Fruit fly (Drosophila melanogaster) whole organism, embryonic: ENCODE measurements around the gene CCAP.

Source experiments
- Blimp-1 ChIP-seq: fragments of 200-800 bp; sonication (Bioruptor generic); optimal IDR thresholded peaks from 3 replicates; lab custom pipeline; 2018; ENCODE audit warnings: missing biosample characterization, missing genetic modification characterization, mild to moderate bottlenecking, moderate library complexity, missing genetic modification reagents
- Bteb2 ChIP-seq: fragments of 200-800 bp; sonication (Bioruptor generic); optimal IDR thresholded peaks from 2 replicates; lab custom pipeline; 2016; ENCODE audit warnings: missing biosample characterization, missing genetic modification characterization
- CG11560 ChIP-seq: fragments of 200-800 bp; sonication (Bioruptor generic); IDR thresholded peaks from 3 replicates; pipeline ENCODE4 v1.3.6; 2022; ENCODE audit warnings: missing biosample characterization, missing genetic modification characterization
- CG13894 ChIP-seq: fragments of 200-800 bp; sonication (Bioruptor generic); optimal IDR thresholded peaks from 3 replicates; lab custom pipeline; 2018; ENCODE audit warnings: missing biosample characterization, mild to moderate bottlenecking, missing genetic modification characterization, moderate library complexity
- CG14860 ChIP-seq: fragments of 200-800 bp; sonication (Bioruptor generic); IDR thresholded peaks from 3 replicates; pipeline ENCODE4 v1.3.6; 2022; ENCODE audit warnings: missing biosample characterization, missing genetic modification characterization; ENCODE audit not compliant: partially characterized antibody
- CG15073 ChIP-seq: fragments of 200-800 bp; sonication (Bioruptor generic); optimal IDR thresholded peaks from 2 replicates; lab custom pipeline; 2016; ENCODE audit warnings: missing biosample characterization, missing genetic modification characterization
- CG15514 ChIP-seq: fragments of 200-800 bp; sonication (Bioruptor generic); optimal IDR thresholded peaks from 3 replicates; lab custom pipeline; 2017; ENCODE audit warnings: missing biosample characterization, missing genetic modification characterization, mild to moderate bottlenecking, moderate library complexity, missing genetic modification reagents
- CG17186 ChIP-seq: fragments of 200-800 bp; sonication (Bioruptor generic); optimal IDR thresholded peaks from 3 replicates; lab custom pipeline; 2017; ENCODE audit warnings: missing biosample characterization, missing genetic modification reagents, missing genetic modification characterization
- CG17328 ChIP-seq: fragments of 200-800 bp; sonication (Bioruptor generic); IDR thresholded peaks from 2 replicates; pipeline ENCODE4 v1.3.6; 2022; ENCODE audit warnings: missing biosample characterization, missing genetic modification characterization
- CG18011 ChIP-seq: fragments of 200-800 bp; sonication (Bioruptor generic); optimal IDR thresholded peaks from 2 replicates; lab custom pipeline; 2017; ENCODE audit warnings: missing biosample characterization, missing genetic modification characterization, mild to moderate bottlenecking, moderate library complexity, missing genotype
- CG18262 ChIP-seq: fragments of 200-800 bp; optimal IDR thresholded peaks from 3 replicates; lab custom pipeline; 2019; ENCODE audit warnings: missing biosample characterization, mild to moderate bottlenecking, missing genetic modification characterization, moderate library complexity
- CG2120 ChIP-seq: fragments of 200-800 bp; sonication (Bioruptor generic); optimal IDR thresholded peaks from 3 replicates; lab custom pipeline; 2016; ENCODE audit warnings: missing biosample characterization, missing genetic modification characterization
- CG32772 ChIP-seq: fragments of 200-800 bp; sonication (Bioruptor generic); IDR thresholded peaks from 2 replicates; pipeline ENCODE4 v1.3.6; 2022; ENCODE audit warnings: missing biosample characterization, missing genetic modification characterization
- CG34224 ChIP-seq: fragments of 200-800 bp; sonication (Bioruptor generic); IDR thresholded peaks from 3 replicates; pipeline ENCODE4 v1.3.6; 2022; ENCODE audit warnings: missing biosample characterization, missing genetic modification characterization; ENCODE audit not compliant: partially characterized antibody
- CG3847 ChIP-seq: fragments of 200-800 bp; sonication (Bioruptor generic); IDR thresholded peaks from 2 replicates; pipeline ENCODE4 v1.3.6; 2022; ENCODE audit warnings: missing biosample characterization, missing genetic modification characterization
- CG3995 ChIP-seq: fragments of 200-800 bp; sonication (Bioruptor generic); optimal IDR thresholded peaks from 3 replicates; lab custom pipeline; 2016; ENCODE audit warnings: missing biosample characterization, missing genetic modification characterization
- CG42726 ChIP-seq: fragments of 200-800 bp; sonication (Bioruptor generic); IDR thresholded peaks from 2 replicates; pipeline ENCODE4 v1.3.6; 2022; ENCODE audit warnings: missing biosample characterization, missing genetic modification characterization; ENCODE audit not compliant: partially characterized antibody
- CG4617 ChIP-seq: fragments of 200-800 bp; sonication (Bioruptor generic); optimal IDR thresholded peaks from 3 replicates; lab custom pipeline; 2016; ENCODE audit warnings: missing biosample characterization, missing genetic modification characterization, borderline replicate concordance
- CG7556 ChIP-seq: fragments of 200-800 bp; sonication (Bioruptor generic); optimal IDR thresholded peaks from 2 replicates; lab custom pipeline; 2017; ENCODE audit warnings: missing biosample characterization, mild to moderate bottlenecking, missing genetic modification characterization
- CG9609 ChIP-seq: fragments of 200-800 bp; sonication (Bioruptor generic); optimal IDR thresholded peaks from 3 replicates; lab custom pipeline; 2016; ENCODE audit warnings: missing biosample characterization, missing genetic modification characterization
- Camta ChIP-seq: fragments of 200-800 bp; sonication (Bioruptor generic); optimal IDR thresholded peaks from 2 replicates; lab custom pipeline; 2016; ENCODE audit warnings: missing biosample characterization, missing genetic modification characterization
- Doc2 ChIP-seq: fragments of 200-800 bp; sonication (Bioruptor generic); IDR thresholded peaks from 2 replicates; pipeline ENCODE4 v1.3.6; 2022; ENCODE audit warnings: missing biosample characterization, missing genetic modification characterization
- Ets97D ChIP-seq: fragments of 200-800 bp; sonication (Bioruptor generic); optimal IDR thresholded peaks from 3 replicates; lab custom pipeline; 2016; ENCODE audit warnings: missing biosample characterization, missing genetic modification characterization
- HLHmδ ChIP-seq: fragments of 200-800 bp; sonication (Bioruptor generic); optimal IDR thresholded peaks from 2 replicates; lab custom pipeline; 2018; ENCODE audit warnings: missing biosample characterization, mild to moderate bottlenecking, missing genetic modification characterization, moderate library complexity
- HmgZ ChIP-seq: fragments of 200-800 bp; sonication (Bioruptor generic); optimal IDR thresholded peaks from 2 replicates; lab custom pipeline; 2018; ENCODE audit warnings: missing biosample characterization, mild to moderate bottlenecking, missing genetic modification characterization
- Hsf ChIP-seq: fragments of 200-800 bp; sonication (Bioruptor generic); optimal IDR thresholded peaks from 3 replicates; lab custom pipeline; 2016; ENCODE audit warnings: missing biosample characterization, missing genetic modification characterization
- MBD-R2 ChIP-seq: fragments of 200-800 bp; sonication (Bioruptor generic); IDR thresholded peaks from 2 replicates; pipeline ENCODE4 v1.3.6; 2022; ENCODE audit warnings: missing biosample characterization, missing genetic modification characterization
- MESR4 ChIP-seq: fragments of 200-800 bp; sonication (Bioruptor generic); optimal IDR thresholded peaks from 2 replicates; lab custom pipeline; 2018; ENCODE audit warnings: missing biosample characterization, mild to moderate bottlenecking, missing genetic modification characterization, moderate library complexity
- Med ChIP-seq: fragments of 200-800 bp; sonication (Bioruptor generic); peaks from one replicate; lab custom pipeline; 2016; ENCODE audit warnings: missing biosample characterization, missing genetic modification characterization, mild to moderate bottlenecking, inconsistent platforms, moderate library complexity
- Optix ChIP-seq: fragments of 200-800 bp; sonication (Bioruptor generic); IDR thresholded peaks from 3 replicates; pipeline ENCODE4 v1.3.6; 2022; ENCODE audit warnings: missing biosample characterization, missing genetic modification characterization
- Scr ChIP-seq: fragments of 200-800 bp; sonication (Bioruptor generic); IDR thresholded peaks from 2 replicates; pipeline ENCODE4 v1.3.6; 2022; ENCODE audit warnings: missing biosample characterization, missing genetic modification characterization; ENCODE audit not compliant: partially characterized antibody
- Tbp ChIP-seq: fragments of >200 bp; optimal IDR thresholded peaks from 2 replicates; lab custom pipeline; 2018; ENCODE audit warnings: missing biosample characterization, missing genetic modification characterization
- Vsx1 ChIP-seq: fragments of 200-800 bp; sonication (Bioruptor generic); optimal IDR thresholded peaks from 2 replicates; lab custom pipeline; 2017; ENCODE audit warnings: missing biosample characterization, mild to moderate bottlenecking, missing genetic modification characterization, missing genetic modification reagents
- YL-1 ChIP-seq: fragments of 200-800 bp; sonication (Bioruptor generic); optimal IDR thresholded peaks from 3 replicates; lab custom pipeline; 2017; ENCODE audit warnings: missing biosample characterization, mild to moderate bottlenecking, missing genetic modification characterization
- ab ChIP-seq: fragments of 200-800 bp; sonication (Bioruptor generic); optimal IDR thresholded peaks from 2 replicates; lab custom pipeline; 2016; ENCODE audit warnings: missing biosample characterization, missing genetic modification characterization
- ap ChIP-seq: fragments of 200-800 bp; sonication (Bioruptor generic); IDR thresholded peaks from 2 replicates; pipeline ENCODE4 v1.3.6; 2022; ENCODE audit warnings: missing biosample characterization, missing genetic modification characterization
- bbx ChIP-seq: fragments of 200-800 bp; sonication (Bioruptor generic); IDR thresholded peaks from 2 replicates; pipeline ENCODE4 v1.3.6; 2022; ENCODE audit warnings: missing biosample characterization, missing genetic modification characterization; ENCODE audit not compliant: partially characterized antibody
- bcd ChIP-seq: fragments of 200-800 bp; sonication (Bioruptor generic); optimal IDR thresholded peaks from 2 replicates; lab custom pipeline; 2017; ENCODE audit warnings: missing biosample characterization, mild to moderate bottlenecking, missing genetic modification characterization
- chinmo ChIP-seq: fragments of 200-800 bp; sonication (Bioruptor generic); IDR thresholded peaks from 4 replicates; pipeline ENCODE4 v1.3.6; 2022; ENCODE audit warnings: missing biosample characterization, missing genetic modification characterization; ENCODE audit not compliant: partially characterized antibody
- ewg ChIP-seq: fragments of 200-800 bp; sonication (Bioruptor generic); optimal IDR thresholded peaks from 3 replicates; lab custom pipeline; 2017; ENCODE audit warnings: mild to moderate bottlenecking, missing biosample characterization, missing genetic modification reagents, missing genetic modification characterization
- ham ChIP-seq: fragments of 200-800 bp; sonication (Bioruptor generic); IDR thresholded peaks from 2 replicates; pipeline ENCODE4 v1.3.6; 2022; ENCODE audit warnings: missing biosample characterization, missing genetic modification characterization
- knrl ChIP-seq: fragments of 200-800 bp; sonication (Bioruptor generic); IDR thresholded peaks from 3 replicates; pipeline ENCODE4 v1.3.6; 2022; ENCODE audit warnings: missing biosample characterization, missing genetic modification characterization; ENCODE audit not compliant: partially characterized antibody
- lab ChIP-seq: fragments of 200-800 bp; sonication (Bioruptor generic); optimal IDR thresholded peaks from 3 replicates; lab custom pipeline; 2017; ENCODE audit warnings: missing biosample characterization, missing genetic modification characterization, mild to moderate bottlenecking, moderate library complexity, missing genetic modification reagents
- nmo ChIP-seq: fragments of 200-800 bp; sonication (Bioruptor generic); optimal IDR thresholded peaks from 2 replicates; lab custom pipeline; 2018; ENCODE audit warnings: missing biosample characterization, mild to moderate bottlenecking, missing genetic modification characterization, moderate library complexity
- row ChIP-seq: fragments of 200-800 bp; sonication (Bioruptor generic); IDR thresholded peaks from 3 replicates; pipeline ENCODE4 v1.3.6; 2022; ENCODE audit warnings: missing biosample characterization, missing genetic modification characterization
- sens ChIP-seq: fragments of 200-800 bp; sonication (Bioruptor generic); peaks from one replicate; lab custom pipeline; 2016; ENCODE audit warnings: missing biosample characterization, missing genetic modification characterization
- unc-4 ChIP-seq: fragments of 200-800 bp; sonication (Bioruptor generic); IDR thresholded peaks from 2 replicates; pipeline ENCODE4 v1.3.6; 2022; ENCODE audit warnings: missing biosample characterization, missing genetic modification characterization; ENCODE audit not compliant: partially characterized antibody
- vvl ChIP-seq: fragments of 200-800 bp; sonication (Bioruptor generic); IDR thresholded peaks from 2 replicates; pipeline ENCODE4 v1.3.6; 2022; ENCODE audit warnings: missing biosample characterization, missing genetic modification characterization
- zfh1 ChIP-seq: fragments of 200-800 bp; sonication (Bioruptor generic); IDR thresholded peaks from 3 replicates; pipeline ENCODE4 v1.3.6; 2022; ENCODE audit warnings: missing biosample characterization, missing genetic modification characterization

CCAP gene

dm6 chr3R:22747423-22748090 lies 45.7 kb upstream of the CCAP start, which contains the start of gene CG17141 (continued):
- TF ChIP-seq zfh1 (no peak), CG17186 (GFP tag; lab: Kevin White, UChicago) (peak; percentile 50), CG15514 (peak; percentile 72), chinmo (GFP tag; lab: Robert Waterston, UW) (0 out of 4 replicates have a peak, but pooled peaks have one; percentile 20), knrl (GFP tag; lab: Robert Waterston, UW) (peak; percentile 43; the same call in 1 of the 3 replicates), CG14860 (no peak), YL-1 (GFP tag; lab: Kevin White, UChicago) (peak; percentile 67), ap (GFP tag; lab: Robert Waterston, UW) (no peak), Scr (peak; percentile 31; the same call in 1 of the 2 replicates), CG9609 (GFP tag; lab: Kevin White, UChicago) (no peak), nmo (GFP tag; lab: Kevin White, UChicago) (no peak), CG3847 (GFP tag; lab: Robert Waterston, UW) (peak; percentile 64), Optix (GFP tag; lab: Robert Waterston, UW) (no peak), MESR4 (GFP tag; lab: Kevin White, UChicago) (peak; percentile 77), Camta (GFP tag; lab: Kevin White, UChicago) (no peak), CG18011 (GFP tag; lab: Kevin White, UChicago) (no peak), bbx (GFP tag; lab: Robert Waterston, UW) (0 out of 2 replicates have a peak, but pooled peaks have one; percentile 28), CG2120 (GFP tag; lab: Kevin White, UChicago) (no peak), CG32772 (GFP tag; lab: Robert Waterston, UW) (no peak), CG11560 (tag; lab: Robert Waterston, UW) (no peak), bcd (GFP tag; lab: Kevin White, UChicago) (no peak), unc-4 (GFP tag; lab: Robert Waterston, UW) (peak; percentile 47), Blimp-1 (no peak), Vsx1 (GFP tag; lab: Kevin White, UChicago) (no peak), Bteb2 (GFP tag; lab: Kevin White, UChicago) (no peak), Ets97D (GFP tag; lab: Kevin White, UChicago) (peak; percentile 31), row (GFP tag; lab: Robert Waterston, UW) (peak; percentile 12; the same call in 1 of the 3 replicates), MBD-R2 (peak; percentile 97), Doc2 (GFP tag; lab: Robert Waterston, UW) (no peak), Med (GFP tag; lab: Kevin White, UChicago) (peak; percentile 73), ab (no peak), lab (GFP tag; lab: Kevin White, UChicago) (no peak), ewg (GFP tag; lab: Kevin White, UChicago) (no peak), CG7556 (GFP tag; lab: Kevin White, UChicago) (no peak), HmgZ (tag; lab: Kevin White, UChicago) (peak; percentile 55), vvl (GFP tag; lab: Robert Waterston, UW) (peak; percentile 83), CG4617 (GFP tag; lab: Kevin White, UChicago) (peak; percentile 28), Hsf (no peak), Tbp (no peak), ham (GFP tag; lab: Robert Waterston, UW) (no peak), CG15073 (GFP tag; lab: Kevin White, UChicago) (no peak), CG13894 (tag; lab: Kevin White, UChicago) (no peak), CG18262 (tag; lab: Kevin White, UChicago) (no peak), CG34224 (GFP tag; lab: Robert Waterston, UW) (peak; percentile 34; the same call in 1 of the 3 replicates), HLHmδ (GFP tag; lab: Kevin White, UChicago) (peak; percentile 70), CG3995 (GFP tag; lab: Kevin White, UChicago) (peak; percentile 77), CG42726 (no peak), CG17328 (GFP tag; lab: Robert Waterston, UW) (no peak), sens (GFP tag; lab: Kevin White, UChicago) (peak; percentile 74)
